Fruit fly (Drosophila melanogaster) whole organism, embryonic: Measurements from ENCODE around the gene CG13622.

Experiments
- Antp ChIP-seq: fragments of 200-800 bp; sonication (Bioruptor generic); optimal IDR thresholded peaks from 3 replicates; lab custom pipeline; 2016; ENCODE audit warnings: missing biosample characterization, missing genetic modification characterization
- BtbVII ChIP-seq: fragments of 200-800 bp; sonication (Bioruptor generic); optimal IDR thresholded peaks from 3 replicates; lab custom pipeline; 2017; ENCODE audit warnings: missing biosample characterization, mild to moderate bottlenecking, missing genetic modification characterization
- CG10431 ChIP-seq: fragments of 200-800 bp; sonication (Bioruptor generic); optimal IDR thresholded peaks from 3 replicates; lab custom pipeline; 2018; ENCODE audit warnings: missing biosample characterization, mild to moderate bottlenecking, missing genetic modification characterization
- CG11093 ChIP-seq: fragments of 200-800 bp; sonication (Bioruptor generic); IDR thresholded peaks from 3 replicates; pipeline ENCODE4 v1.3.6; 2022; ENCODE audit warnings: missing biosample characterization, missing genetic modification characterization
- CG11696 ChIP-seq: fragments of 200-800 bp; sonication (Bioruptor generic); IDR thresholded peaks from 2 replicates; pipeline ENCODE4 v1.3.6; 2022; ENCODE audit warnings: missing biosample characterization, missing genetic modification characterization
- CG12769 ChIP-seq: fragments of 200-800 bp; sonication (Bioruptor generic); optimal IDR thresholded peaks from 2 replicates; lab custom pipeline; 2019; ENCODE audit warnings: missing biosample characterization, mild to moderate bottlenecking, missing genetic modification characterization, moderate library complexity
- CG13287 ChIP-seq: fragments of 200-800 bp; sonication (Bioruptor generic); IDR thresholded peaks from 2 replicates; pipeline ENCODE4 v1.3.6; 2022; ENCODE audit warnings: missing biosample characterization, missing genetic modification characterization; ENCODE audit not compliant: partially characterized antibody
- CG13624 ChIP-seq: fragments of 200-800 bp; sonication (Bioruptor generic); optimal IDR thresholded peaks from 2 replicates; lab custom pipeline; 2016; ENCODE audit warnings: missing biosample characterization, missing genetic modification characterization
- CG14710 ChIP-seq: fragments of 200-800 bp; sonication (Bioruptor generic); optimal IDR thresholded peaks from 3 replicates; lab custom pipeline; 2019; ENCODE audit warnings: missing biosample characterization, mild to moderate bottlenecking, missing genetic modification characterization, moderate library complexity
- CG15011 ChIP-seq: fragments of 200-800 bp; sonication (Bioruptor generic); optimal IDR thresholded peaks from 3 replicates; lab custom pipeline; 2018; ENCODE audit warnings: missing biosample characterization, mild to moderate bottlenecking, missing genetic modification characterization
- CG1529 ChIP-seq: fragments of 200-800 bp; sonication (Bioruptor generic); optimal IDR thresholded peaks from 3 replicates; lab custom pipeline; 2018; ENCODE audit warnings: missing biosample characterization, missing genetic modification characterization
- CG15514 ChIP-seq: fragments of 200-800 bp; sonication (Bioruptor generic); optimal IDR thresholded peaks from 3 replicates; lab custom pipeline; 2017; ENCODE audit warnings: missing biosample characterization, missing genetic modification characterization, mild to moderate bottlenecking, moderate library complexity, missing genetic modification reagents
- CG1647 ChIP-seq: fragments of 200-800 bp; sonication (Bioruptor generic); optimal IDR thresholded peaks from 3 replicates; lab custom pipeline; 2016; ENCODE audit warnings: missing biosample characterization, missing genetic modification characterization
- CG16863 ChIP-seq: fragments of 200-800 bp; sonication (Bioruptor generic); optimal IDR thresholded peaks from 3 replicates; lab custom pipeline; 2016; ENCODE audit warnings: missing biosample characterization, missing genetic modification characterization
- CG18619 ChIP-seq: fragments of 200-800 bp; sonication (Bioruptor generic); optimal IDR thresholded peaks from 3 replicates; lab custom pipeline; 2017; ENCODE audit warnings: missing biosample characterization, mild to moderate bottlenecking, missing genetic modification characterization
- CG31365 ChIP-seq: fragments of 200-800 bp; sonication (Bioruptor generic); optimal IDR thresholded peaks from 2 replicates; lab custom pipeline; 2018; ENCODE audit warnings: missing biosample characterization, mild to moderate bottlenecking, missing genetic modification characterization
- CG32767 ChIP-seq: fragments of 200-800 bp; sonication (Bioruptor generic); IDR thresholded peaks from 2 replicates; pipeline ENCODE4 v1.3.6; 2022; ENCODE audit warnings: missing biosample characterization, missing genetic modification characterization
- CG34422 ChIP-seq: fragments of 200-800 bp; sonication (Bioruptor generic); IDR thresholded peaks from 3 replicates; pipeline ENCODE4 v1.3.6; 2022; ENCODE audit warnings: missing biosample characterization, missing genetic modification characterization
- CG4820 ChIP-seq: fragments of 200-800 bp; sonication (Bioruptor generic); optimal IDR thresholded peaks from 3 replicates; lab custom pipeline; 2016; ENCODE audit warnings: missing biosample characterization, missing genetic modification characterization
- CG5953 ChIP-seq: fragments of 200-800 bp; sonication (Bioruptor generic); IDR thresholded peaks from 2 replicates; pipeline ENCODE4 v1.3.6; 2022; ENCODE audit warnings: missing biosample characterization, missing genetic modification characterization
- CG6654 ChIP-seq: fragments of 200-800 bp; sonication (Bioruptor generic); optimal IDR thresholded peaks from 2 replicates; lab custom pipeline; 2017; ENCODE audit warnings: missing biosample characterization, mild to moderate bottlenecking, missing genetic modification characterization
- CG6813 ChIP-seq: fragments of 200-800 bp; sonication (Bioruptor generic); optimal IDR thresholded peaks from 2 replicates; lab custom pipeline; 2017; ENCODE audit warnings: missing biosample characterization, missing genetic modification characterization, mild to moderate bottlenecking, moderate library complexity, missing genetic modification reagents
- CG7372 ChIP-seq: fragments of 200-800 bp; sonication (Bioruptor generic); IDR thresholded peaks from 2 replicates; pipeline ENCODE4 v1.3.6; 2022; ENCODE audit warnings: missing biosample characterization, missing genetic modification characterization
- CG7839 ChIP-seq: fragments of 200-800 bp; sonication (Bioruptor generic); optimal IDR thresholded peaks from 3 replicates; lab custom pipeline; 2018; ENCODE audit warnings: missing biosample characterization, mild to moderate bottlenecking, missing genetic modification characterization, moderate library complexity
- CG7963 ChIP-seq: fragments of 200-800 bp; sonication (Bioruptor generic); IDR thresholded peaks from 3 replicates; pipeline ENCODE4 v1.3.6; 2022; ENCODE audit warnings: missing biosample characterization, missing genetic modification characterization; ENCODE audit not compliant: partially characterized antibody
- CG8290 ChIP-seq, 3 experiments: fragments of 200-800 bp; sonication (Bioruptor generic); optimal IDR thresholded peaks; 2 replicates each; lab custom pipeline; 2016 to 2019; ENCODE audit warnings: missing biosample characterization in 3 of 3, missing genetic modification characterization in 3 of 3, mild to moderate bottlenecking in 2 of 3, moderate library complexity in 1 of 3
- CG9932 ChIP-seq: fragments of 200-800 bp; sonication (Bioruptor generic); IDR thresholded peaks from 2 replicates; pipeline ENCODE4 v1.3.6; 2022; ENCODE audit warnings: missing biosample characterization, missing genetic modification characterization
- HmgZ ChIP-seq: fragments of 200-800 bp; sonication (Bioruptor generic); optimal IDR thresholded peaks from 2 replicates; lab custom pipeline; 2018; ENCODE audit warnings: missing biosample characterization, mild to moderate bottlenecking, missing genetic modification characterization
- MTF-1 ChIP-seq: fragments of 200-800 bp; sonication (Bioruptor generic); optimal IDR thresholded peaks from 2 replicates; lab custom pipeline; 2018; ENCODE audit warnings: missing biosample characterization, mild to moderate bottlenecking, missing genetic modification characterization, borderline replicate concordance
- Meics ChIP-seq: fragments of 200-800 bp; sonication (Bioruptor generic); optimal IDR thresholded peaks from 2 replicates; lab custom pipeline; 2017; ENCODE audit warnings: missing biosample characterization, mild to moderate bottlenecking, missing genetic modification characterization
- Six4 ChIP-seq: fragments of 200-800 bp; sonication (Bioruptor generic); optimal IDR thresholded peaks from 2 replicates; lab custom pipeline; 2016; ENCODE audit warnings: missing biosample characterization, missing genetic modification characterization
- chm ChIP-seq: fragments of 200-800 bp; sonication (Bioruptor generic); IDR thresholded peaks from 2 replicates; pipeline ENCODE4 v1.3.6; 2022; ENCODE audit warnings: missing biosample characterization, missing genetic modification characterization
- croc ChIP-seq: fragments of 200-800 bp; sonication (Bioruptor generic); conservative IDR thresholded peaks from 3 replicates; pipeline ENCODE4 v1.3.6; 2022; ENCODE audit warnings: missing biosample characterization, missing genetic modification characterization
- dan ChIP-seq: fragments of 200-800 bp; sonication (Bioruptor generic); IDR thresholded peaks from 2 replicates; pipeline ENCODE4 v1.3.6; 2022; ENCODE audit warnings: missing biosample characterization, missing genetic modification characterization
- ems ChIP-seq: fragments of 200-800 bp; sonication (Bioruptor generic); optimal IDR thresholded peaks from 3 replicates; lab custom pipeline; 2016; ENCODE audit warnings: missing biosample characterization, missing genetic modification characterization
- fru ChIP-seq: fragments of >200 bp; optimal IDR thresholded peaks from 2 replicates; lab custom pipeline; 2017
- hb ChIP-seq: fragments of 200-800 bp; sonication (Bioruptor generic); IDR thresholded peaks from 3 replicates; pipeline ENCODE4 v1.3.6; 2022; ENCODE audit warnings: missing biosample characterization, missing genetic modification characterization; ENCODE audit not compliant: partially characterized antibody
- lola ChIP-seq, 3 experiments: fragments of >200 bp in 2 of 3; fragments of 200-800 bp in 1 of 3; sonication (Bioruptor generic) in 1 of 3; optimal IDR thresholded peaks; 2 replicates each; lab custom pipeline; 2017 to 2019; ENCODE audit warnings: missing biosample characterization in 3 of 3, missing genetic modification characterization in 3 of 3, mild to moderate bottlenecking in 1 of 3, moderate library complexity in 1 of 3
- nau ChIP-seq: fragments of 200-800 bp; sonication (Bioruptor generic); optimal IDR thresholded peaks from 3 replicates; lab custom pipeline; 2017; ENCODE audit warnings: missing biosample characterization, mild to moderate bottlenecking, missing genetic modification characterization, missing genetic modification reagents
- org-1 ChIP-seq: fragments of 200-800 bp; sonication (Bioruptor generic); optimal IDR thresholded peaks from 2 replicates; lab custom pipeline; 2017; ENCODE audit warnings: missing biosample characterization, missing genetic modification characterization
- otp ChIP-seq: fragments of 200-800 bp; sonication (Bioruptor generic); IDR thresholded peaks from 3 replicates; pipeline ENCODE4, ENCODE4 v1.3.6; 2022; ENCODE audit warnings: missing biosample characterization, missing genetic modification characterization
- pan ChIP-seq, 4 experiments: fragments of >200 bp in 3 of 4; fragments of 200-800 bp in 1 of 4; sonication (Bioruptor generic) in 1 of 4; optimal IDR thresholded peaks in 3 of 4; IDR thresholded peaks in 1 of 4; 2 replicates each; pipeline versions ENCODE4 v1.3.6 to Lab custom; 2017 to 2022; ENCODE audit warnings: missing biosample characterization in 2 of 4, missing genetic modification characterization in 2 of 4, mixed read lengths in 1 of 4
- pnt ChIP-seq: fragments of 200-800 bp; sonication (Bioruptor generic); optimal IDR thresholded peaks from 3 replicates; lab custom pipeline; 2016; ENCODE audit warnings: missing biosample characterization, missing genetic modification characterization
- ssp ChIP-seq: fragments of 200-800 bp; sonication (Bioruptor generic); IDR thresholded peaks from 2 replicates; pipeline ENCODE4 v1.3.6; 2022; ENCODE audit warnings: missing biosample characterization, missing genetic modification characterization
- tgo ChIP-seq: fragments of 200-800 bp; sonication (Bioruptor generic); IDR thresholded peaks from 3 replicates; pipeline ENCODE4 v1.3.6; 2022; ENCODE audit warnings: missing biosample characterization, missing genetic modification characterization
- tin ChIP-seq: fragments of 200-800 bp; sonication (Bioruptor generic); optimal IDR thresholded peaks from 3 replicates; lab custom pipeline; 2016; ENCODE audit warnings: missing biosample characterization, missing genetic modification characterization
- tio ChIP-seq: fragments of 200-800 bp; sonication (Bioruptor generic); optimal IDR thresholded peaks from 2 replicates; lab custom pipeline; 2017; ENCODE audit warnings: missing biosample characterization, missing genetic modification characterization, inconsistent platforms
- trh ChIP-seq: fragments of 200-800 bp; sonication (Bioruptor generic); optimal IDR thresholded peaks from 2 replicates; lab custom pipeline; 2016; ENCODE audit warnings: missing biosample characterization, missing genetic modification characterization
- tx ChIP-seq: fragments of 200-800 bp; sonication (Bioruptor generic); optimal IDR thresholded peaks from 2 replicates; lab custom pipeline; 2016; ENCODE audit warnings: missing biosample characterization, missing genetic modification characterization
- zen ChIP-seq: fragments of 200-800 bp; sonication (Bioruptor generic); optimal IDR thresholded peaks from 3 replicates; lab custom pipeline; 2018; ENCODE audit warnings: missing biosample characterization, mild to moderate bottlenecking, missing genetic modification characterization, moderate library complexity

Gene CG13622

dm6 chr3R:24567427-24567771 lies 43.9 kb upstream of the CG13622 start (continued):
- TF ChIP-seq CG16863 (peak; percentile 88), org-1 (GFP tag; lab: Kevin White, UChicago) (peak; percentile 82), CG14710 (tag; lab: Kevin White, UChicago) (peak; percentile 52), pnt (GFP tag; lab: Kevin White, UChicago) (peak; percentile 91), tio (GFP tag; lab: Kevin White, UChicago) (peak; percentile 82), CG7839 (tag; lab: Kevin White, UChicago) (peak; percentile 90), chm (GFP tag; lab: Robert Waterston, UW) (peak; percentile 88), CG9932 (no peak; the same call in none of the 2 replicates), CG7372 (GFP tag; lab: Robert Waterston, UW) (peak; percentile 83), CG8290 (GFP tag; optimal IDR thresholded peaks at IDR 0.05; lab: Kevin White, UChicago) (peak; percentile 26), CG8290 (tag; optimal IDR thresholded peaks at IDR 0.05; lab: Kevin White, UChicago) (peak in 1 of 2 experiments; percentile 95), MTF-1 (peak; percentile 53), otp (peak; percentile 91), ssp (GFP tag; lab: Robert Waterston, UW) (peak; percentile 79), CG31365 (tag; lab: Kevin White, UChicago) (peak; percentile 61), CG7963 (GFP tag; lab: Robert Waterston, UW) (no peak), trh (peak; percentile 75), CG6654 (GFP tag; lab: Kevin White, UChicago) (peak; percentile 49), CG11696 (GFP tag; lab: Robert Waterston, UW) (peak; percentile 73), dan (GFP tag; lab: Robert Waterston, UW) (no peak), CG18619 (peak; percentile 69), tin (GFP tag; lab: Kevin White, UChicago) (peak; percentile 89), tx (GFP tag; lab: Kevin White, UChicago) (peak; percentile 87), CG13624 (GFP tag; lab: Kevin White, UChicago) (peak; percentile 98), CG12769 (tag; lab: Kevin White, UChicago) (peak; percentile 95), CG15011 (peak; percentile 61), CG1647 (GFP tag; lab: Kevin White, UChicago) (peak; percentile 78), CG32767 (GFP tag; lab: Robert Waterston, UW) (peak; percentile 87), HmgZ (tag; lab: Kevin White, UChicago) (peak; percentile 79), CG10431 (no peak), BtbVII (GFP tag; lab: Kevin White, UChicago) (peak; percentile 66), zen (tag; lab: Kevin White, UChicago) (peak; percentile 57), nau (GFP tag; lab: Kevin White, UChicago) (peak; percentile 75), CG1529 (peak; percentile 70), CG11093 (GFP tag; lab: Robert Waterston, UW) (peak; percentile 80), CG6813 (peak; percentile 71), CG13287 (GFP tag; lab: Robert Waterston, UW) (no peak), fru (no peak), tgo (GFP tag; lab: Robert Waterston, UW) (peak; percentile 91), ems (peak; percentile 86), CG5953 (GFP tag; lab: Robert Waterston, UW) (peak; percentile 77), CG15514 (GFP tag; lab: Kevin White, UChicago) (peak; percentile 76), CG34422 (GFP tag; lab: Robert Waterston, UW) (peak; percentile 92), Meics (GFP tag; lab: Kevin White, UChicago) (peak; percentile 90), pan (optimal IDR thresholded peaks at IDR 0.05; lab: Kevin White, UChicago) (no peak), pan (GFP tag; optimal IDR thresholded peaks at IDR 0.05 in 1 of 2, IDR thresholded peaks at IDR 0.05 in 1 of 2) (peak in 1 of 2 experiments; percentile 91), lola (GFP tag; optimal IDR thresholded peaks at IDR 0.05; lab: Kevin White, UChicago) (peak in 1 of 3 experiments; percentile 58), hb (no peak), CG4820 (GFP tag; lab: Kevin White, UChicago) (peak; percentile 79), croc (GFP tag; lab: Robert Waterston, UW) (peak; percentile 62), Antp (peak; percentile 92), Six4 (GFP tag; lab: Kevin White, UChicago) (peak; percentile 71)
